Fruit fly (Drosophila melanogaster): ENCODE data around the gene Pex12.
A peak's percentile ranks its signal among the peaks of the same experiment; 100 is the strongest.

Gene Pex12

dm6 chr2L:819315-820032 lies 3.7 kb downstream of the Pex12 start, which contains the start of the genes PGAP2 and Clp (continued):
- TF ChIP-seq Bdp1 (GFP tag; optimal IDR thresholded peaks at IDR 0.05) (peak; percentile 20), CG10431 (GFP tag; optimal IDR thresholded peaks at IDR 0.05) (no peak), disco-r (GFP tag; optimal IDR thresholded peaks at IDR 0.05) (no peak), Hey (tag; optimal IDR thresholded peaks at IDR 0.05) (no peak), Myb (GFP tag; optimal IDR thresholded peaks at IDR 0.05) (no peak), Lpt (GFP tag; optimal IDR thresholded peaks at IDR 0.05) (no peak), vnd (GFP tag; IDR thresholded peaks at IDR 0.05; ENCODE audit: partially characterized antibody) (peak; percentile 48; the same call in 1 of the 3 replicates), CG34376 (GFP tag; optimal IDR thresholded peaks at IDR 0.05) (no peak), gce (GFP tag; IDR thresholded peaks at IDR 0.05) (no peak), CG11247 (GFP tag; IDR thresholded peaks at IDR 0.05) (peak; percentile 46; the same call in 1 of the 2 replicates), CG12071 (GFP tag; optimal IDR thresholded peaks at IDR 0.05) (no peak), Mad (GFP tag; optimal IDR thresholded peaks at IDR 0.05) (peak; percentile 65), H2.0 (GFP tag; IDR thresholded peaks at IDR 0.05) (peak; percentile 83), Nf-YB (GFP tag; optimal IDR thresholded peaks at IDR 0.05) (peak; percentile 51), Atf6 (GFP tag; IDR thresholded peaks at IDR 0.05) (peak; percentile 72), Fer1 (GFP tag; optimal IDR thresholded peaks at IDR 0.05) (peak; percentile 51), CG15601 (tag; optimal IDR thresholded peaks at IDR 0.05) (peak; percentile 62), al (GFP tag; IDR thresholded peaks at IDR 0.05) (peak; percentile 67), CG31365 (tag; optimal IDR thresholded peaks at IDR 0.05) (no peak), Hr39 (optimal IDR thresholded peaks at IDR 0.05) (no peak), run (tag; optimal IDR thresholded peaks at IDR 0.05) (no peak), Neu2 (GFP tag; optimal IDR thresholded peaks at IDR 0.05; ENCODE audit: borderline replicate concordance) (peak; percentile 33), Bgb (GFP tag; IDR thresholded peaks at IDR 0.05; ENCODE audit: partially characterized antibody) (no peak), Med (GFP tag) (peak; percentile 89), sim (GFP tag; IDR thresholded peaks at IDR 0.05) (no peak), CG2202 (tag; optimal IDR thresholded peaks at IDR 0.05) (no peak), da (GFP tag; optimal IDR thresholded peaks at IDR 0.05) (no peak), CG1647 (GFP tag; optimal IDR thresholded peaks at IDR 0.05) (peak; percentile 2), CG7745 (tag; optimal IDR thresholded peaks at IDR 0.05) (no peak), trh (GFP tag; optimal IDR thresholded peaks at IDR 0.05) (peak; percentile 51), slou (GFP tag; optimal IDR thresholded peaks at IDR 0.05) (peak; percentile 49), HLH54F (GFP tag; optimal IDR thresholded peaks at IDR 0.05) (peak; percentile 50), Bteb2 (GFP tag; optimal IDR thresholded peaks at IDR 0.05) (peak; percentile 46), CG42726 (GFP tag; IDR thresholded peaks at IDR 0.05; ENCODE audit: partially characterized antibody) (no peak), pros (GFP tag; optimal IDR thresholded peaks at IDR 0.05) (no peak), bbx (GFP tag; IDR thresholded peaks at IDR 0.05; ENCODE audit: partially characterized antibody) (0 out of 2 replicates have a peak, but pooled peaks have one; percentile 10), hbn (GFP tag; IDR thresholded peaks at IDR 0.05; ENCODE audit: partially characterized antibody) (0 out of 2 replicates have a peak, but pooled peaks have one; percentile 31), ems (GFP tag; optimal IDR thresholded peaks at IDR 0.05) (peak; percentile 41), Xrp1 (GFP tag; IDR thresholded peaks at IDR 0.05) (peak; percentile 82), chinmo (GFP tag; IDR thresholded peaks at IDR 0.05; ENCODE audit: partially characterized antibody) (no peak), tx (GFP tag; optimal IDR thresholded peaks at IDR 0.05) (no peak), BtbVII (GFP tag; optimal IDR thresholded peaks at IDR 0.05) (no peak), CG1603 (tag; optimal IDR thresholded peaks at IDR 0.05) (peak; percentile 48), CG12236 (GFP tag; optimal IDR thresholded peaks at IDR 0.05) (no peak), YL-1 (GFP tag; optimal IDR thresholded peaks at IDR 0.05) (no peak), cad (GFP tag; optimal IDR thresholded peaks at IDR 0.05) (no peak), CG12744 (GFP tag; optimal IDR thresholded peaks at IDR 0.05) (peak; percentile 21), chn (GFP tag; optimal IDR thresholded peaks at IDR 0.05) (peak; percentile 51), CG9437 (GFP tag; optimal IDR thresholded peaks at IDR 0.05) (peak; percentile 98), oc (tag; optimal IDR thresholded peaks at IDR 0.05) (peak; percentile 38)
